Worm (Caenorhabditis elegans) whole organism, late embryonic: Measurements from ENCODE around the gene Y37E11AR.7.

Experiments used
- gmeb-2 ChIP-seq: sonication (generic microtip); optimal IDR thresholded peaks from 2 replicates; lab custom pipeline; 2016; ENCODE audit warnings: missing genetic modification characterization, inconsistent platforms, missing compliant biosample characterization
- hlh-15 ChIP-seq: sonication (generic microtip); optimal IDR thresholded peaks from 2 replicates; lab custom pipeline; 2016; ENCODE audit warnings: missing genetic modification characterization, missing compliant biosample characterization
- hlh-8 ChIP-seq: sonication (generic microtip); optimal IDR thresholded peaks from 2 replicates; lab custom pipeline; 2016; ENCODE audit warnings: missing genotype, missing genetic modification characterization, missing compliant biosample characterization
- madf-2 ChIP-seq: sonication (generic microtip); optimal IDR thresholded peaks from 2 replicates; lab custom pipeline; 2017; ENCODE audit warnings: missing genetic modification characterization, missing compliant biosample characterization
- nfya-1 ChIP-seq: sonication (generic microtip); optimal IDR thresholded peaks from 2 replicates; lab custom pipeline; 2017; ENCODE audit warnings: missing genetic modification characterization, mild to moderate bottlenecking, missing compliant biosample characterization, antibody characterized with exemption, moderate library complexity
- pha-4 ChIP-seq: fragments of 150-350 bp; optimal IDR thresholded peaks from 2 replicates; lab custom pipeline; 2018; ENCODE audit warnings: missing biosample characterization, missing genetic modification reagents, missing genetic modification characterization
- sdc-2 ChIP-seq: sonication (generic microtip); optimal IDR thresholded peaks from 2 replicates; lab custom pipeline; 2016; ENCODE audit warnings: missing genotype, missing genetic modification characterization, missing compliant biosample characterization
- unc-86 ChIP-seq: sonication (generic microtip); optimal IDR thresholded peaks from 2 replicates; lab custom pipeline; 2016; ENCODE audit warnings: missing genetic modification characterization, missing compliant biosample characterization

ce11 chrIV:3800952-3801351 lies 45.7 kb upstream of the Y37E11AR.7 start, which contains the start of gene osm-3:
- TF ChIP-seq unc-86: no peak
- TF ChIP-seq hlh-8 (tag; lab: Kevin White, UChicago): no peak
- TF ChIP-seq madf-2 (tag; lab: Kevin White, UChicago): no peak
- TF ChIP-seq nfya-1: no peak
- no peak for TF ChIP-seq sdc-2
- no peak for TF ChIP-seq hlh-15
- TF ChIP-seq pha-4: no peak
- no peak for TF ChIP-seq gmeb-2 (tag; lab: Kevin White, UChicago)
